Worm (Caenorhabditis elegans) whole organism, L4 larva: ENCODE measurements around the gene mtrr-1.

ENCODE experiments used
- aha-1 ChIP-seq: fragments of 150-350 bp; peaks from one replicate; lab custom pipeline; 2014; ENCODE audit warnings: missing biosample characterization, missing genetic modification characterization
- ama-1 ChIP-seq: fragments of 150-350 bp; optimal IDR thresholded peaks from 2 replicates; lab custom pipeline; 2014; ENCODE audit warnings: inconsistent platforms, mixed read lengths
- egl-27 ChIP-seq: sonication (generic microtip); optimal IDR thresholded peaks from 3 replicates; lab custom pipeline; 2017; ENCODE audit warnings: missing biosample characterization, missing genetic modification reagents, missing genetic modification characterization
- hlh-30 ChIP-seq: sonication (generic microtip); optimal IDR thresholded peaks from 2 replicates; lab custom pipeline; 2017; ENCODE audit warnings: antibody characterized with exemption, mild to moderate bottlenecking, missing genetic modification characterization, missing compliant biosample characterization; ENCODE audit not compliant: insufficient read depth
- lin-15B ChIP-seq: fragments of 150-350 bp; sonication (generic microtip); optimal IDR thresholded peaks from 3 replicates; lab custom pipeline; 2014; ENCODE audit warnings: missing biosample characterization, missing genetic modification characterization
- nhr-102 ChIP-seq: sonication (generic microtip); optimal IDR thresholded peaks from 2 replicates; lab custom pipeline; 2016; ENCODE audit warnings: mild to moderate bottlenecking, missing genetic modification characterization, moderate library complexity, missing compliant biosample characterization
- nhr-28 ChIP-seq: fragments of 150-350 bp; optimal IDR thresholded peaks from 2 replicates; lab custom pipeline; 2014; ENCODE audit warnings: missing biosample characterization, missing genetic modification characterization
- nhr-76 ChIP-seq: fragments of 150-350 bp; optimal IDR thresholded peaks from 2 replicates; lab custom pipeline; 2014; ENCODE audit warnings: missing biosample characterization, missing genetic modification characterization
- nhr-77 ChIP-seq: fragments of 150-350 bp; optimal IDR thresholded peaks from 2 replicates; lab custom pipeline; 2014; ENCODE audit warnings: missing biosample characterization, missing genetic modification characterization

ce11 chrII:9261403-9261802, 24.4 kb upstream of the mtrr-1 start:
- TF ChIP-seq nhr-102 (no peak), nhr-76 (no peak), nhr-28 (tag; lab: Kevin White, UChicago) (no peak), ama-1 (lab: Kevin White, UChicago) (no peak), aha-1 (no peak), lin-15B (tag; lab: Kevin White, UChicago) (no peak), hlh-30 (tag; lab: Kevin White, UChicago) (no peak), nhr-77 (no peak), egl-27 (no peak)
